Worm (Caenorhabditis elegans): ENCODE measurements around the gene lips-9.

lips-9 gene

ce11 chrII:12896666-12897065 lies 38.5 kb downstream of the lips-9 start:
- no peak for TF ChIP-seq unc-55 (GFP tag; optimal IDR thresholded peaks at IDR 0.05)
- TF ChIP-seq gmeb-1 (tag; optimal IDR thresholded peaks at IDR 0.05): no peak
- no peak for TF ChIP-seq egl-27 (tag; optimal IDR thresholded peaks at IDR 0.05)
- TF ChIP-seq elt-3 (tag; optimal IDR thresholded peaks at IDR 0.05): no peak
- no peak for TF ChIP-seq mab-5 (tag; optimal IDR thresholded peaks at IDR 0.05)
- TF ChIP-seq F13H6.1 (tag; optimal IDR thresholded peaks at IDR 0.05): no peak
- no peak for TF ChIP-seq sma-3 (GFP tag; optimal IDR thresholded peaks at IDR 0.05)

ce11 chrII:12895078-12895670 lies 40.0 kb downstream of the lips-9 start, which contains the start of the genes clec-62 and clec-63:
TSS of gene clec-62 (minus strand) at chrII:12895128.
TSS of gene clec-63 (plus strand) at chrII:12895638.
- TF ChIP-seq ceh-82 (tag; optimal IDR thresholded peaks at IDR 0.05) (no peak), nhr-25 (tag; optimal IDR thresholded peaks at IDR 0.05) (no peak), nhr-23 (tag; optimal IDR thresholded peaks at IDR 0.05) (no peak), crh-2 (tag; optimal IDR thresholded peaks at IDR 0.05) (peak; percentile 30), lsy-2 (tag; optimal IDR thresholded peaks at IDR 0.05) (no peak), nhr-21 (tag; optimal IDR thresholded peaks at IDR 0.05) (no peak), peb-1 (tag; optimal IDR thresholded peaks at IDR 0.05) (no peak), gmeb-1 (tag; optimal IDR thresholded peaks at IDR 0.05) (no peak), skn-1 (tag; optimal IDR thresholded peaks at IDR 0.05) (peak; percentile 29), unc-62 (GFP tag; optimal IDR thresholded peaks at IDR 0.05) (no peak), sma-9 (GFP tag; optimal IDR thresholded peaks at IDR 0.05) (no peak), sma-9 (tag; optimal IDR thresholded peaks at IDR 0.05) (no peak), ztf-4 (tag; optimal IDR thresholded peaks at IDR 0.05) (no peak), nhr-12 (tag; optimal IDR thresholded peaks at IDR 0.05) (no peak), fos-1 (tag; optimal IDR thresholded peaks at IDR 0.05) (peak; percentile 93), nhr-11 (tag; optimal IDR thresholded peaks at IDR 0.05) (no peak), ztf-11 (tag; optimal IDR thresholded peaks at IDR 0.05) (no peak), unc-55 (GFP tag; optimal IDR thresholded peaks at IDR 0.05) (no peak)

- TF ChIP-seq fos-1 (tag; optimal IDR thresholded peaks at IDR 0.05) (peak; percentile 77), ztf-4 (tag; optimal IDR thresholded peaks at IDR 0.05) (no peak)
These were observed 42.8 kb downstream of the lips-9 start for ce11 chrII:12892407-12892806.

- no peak for TF ChIP-seq ceh-82 (tag; optimal IDR thresholded peaks at IDR 0.05)
- no peak for TF ChIP-seq skn-1 (tag; optimal IDR thresholded peaks at IDR 0.05)
- TF ChIP-seq lin-39 (tag; optimal IDR thresholded peaks at IDR 0.05): no peak
- no peak for TF ChIP-seq F13H6.1 (tag; optimal IDR thresholded peaks at IDR 0.05)
- no peak for TF ChIP-seq nhr-11 (tag; optimal IDR thresholded peaks at IDR 0.05)
These were observed 46.7 kb downstream of the lips-9 start, which contains the start of gene F35C5.3 for ce11 chrII:12888471-12888870. TSS of gene F35C5.3 (plus strand) at chrII:12888771.

ce11 chrII:12884972-12885371 lies 50.2 kb downstream of the lips-9 start, which contains the start of gene sra-14:
TSS of gene sra-14 (plus strand) at chrII:12885272.
- TF ChIP-seq C34F6.9 (tag; optimal IDR thresholded peaks at IDR 0.05): no peak
- no peak for TF ChIP-seq aly-2 (tag; optimal IDR thresholded peaks at IDR 0.05)
- no peak for TF ChIP-seq blmp-1 (tag; optimal IDR thresholded peaks at IDR 0.05; ENCODE audit: insufficient read depth)
- no peak for TF ChIP-seq nhr-12 (tag; optimal IDR thresholded peaks at IDR 0.05)
- no peak for TF ChIP-seq snpc-4 (tag; optimal IDR thresholded peaks at IDR 0.05)
- TF ChIP-seq nhr-77 (tag; optimal IDR thresholded peaks at IDR 0.05): no peak
- no peak for TF ChIP-seq mab-5 (tag; optimal IDR thresholded peaks at IDR 0.05)
- TF ChIP-seq elt-1 (tag; optimal IDR thresholded peaks at IDR 0.05): no peak
- no peak for TF ChIP-seq elt-3 (tag; optimal IDR thresholded peaks at IDR 0.05)
- no peak for TF ChIP-seq unc-55 (GFP tag; optimal IDR thresholded peaks at IDR 0.05)
- TF ChIP-seq dmd-4 (tag; optimal IDR thresholded peaks at IDR 0.05): no peak
- no peak for TF ChIP-seq lin-11 (tag; optimal IDR thresholded peaks at IDR 0.05)
- no peak for TF ChIP-seq nhr-6 (tag; optimal IDR thresholded peaks at IDR 0.05)
- TF ChIP-seq fos-1 (tag; optimal IDR thresholded peaks at IDR 0.05): no peak
- no peak for TF ChIP-seq nhr-21 (tag; optimal IDR thresholded peaks at IDR 0.05)

Measured in whole organism, L2 larva.